Worm (Caenorhabditis elegans): ENCODE measurements around the gene emg-1.

DNA sequence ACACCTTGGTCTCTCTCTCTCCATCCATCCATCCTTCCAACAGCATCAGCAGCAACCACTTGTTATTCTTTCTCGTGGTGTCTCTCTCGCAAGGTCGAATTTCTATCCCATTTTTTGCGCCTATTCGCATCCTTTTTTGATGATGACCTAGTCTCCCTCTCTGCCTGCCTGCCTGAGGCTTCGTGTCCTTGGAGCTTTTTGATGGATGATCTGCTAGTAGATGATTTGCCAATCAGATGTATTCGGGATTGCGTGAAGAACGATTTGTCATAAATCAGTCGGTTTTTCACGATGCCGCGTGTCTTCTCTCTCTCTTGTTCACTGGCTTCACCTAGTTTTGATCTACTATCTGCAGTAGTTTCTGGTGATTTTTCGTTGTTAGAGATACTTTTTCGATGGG, 12.0 kb downstream of the emg-1 start:
- TF ChIP-seq tlf-1 (GFP tag; optimal IDR thresholded peaks at IDR 0.05): no peak
- no peak for TF ChIP-seq ceh-79 (tag; optimal IDR thresholded peaks at IDR 0.05)
- TF ChIP-seq gei-17 (GFP tag; optimal IDR thresholded peaks at IDR 0.05): no peak
- no peak for TF ChIP-seq egl-18 (GFP tag; IDR thresholded peaks at IDR 0.05)
- TF ChIP-seq hmg-20 (GFP tag; IDR thresholded peaks at IDR 0.05): no peak
- TF ChIP-seq ceh-100 (GFP tag; IDR thresholded peaks at IDR 0.05): no peak
- TF ChIP-seq K12H6.12 (tag; optimal IDR thresholded peaks at IDR 0.05): no peak
- TF ChIP-seq madf-6 (GFP tag; IDR thresholded peaks at IDR 0.05): no peak
- TF ChIP-seq repo-1 (tag; optimal IDR thresholded peaks at IDR 0.05): no peak
- TF ChIP-seq sea-2 (GFP tag; IDR thresholded peaks at IDR 0.05): no peak

Data from whole organism, young adult.